Worm (Caenorhabditis elegans) whole organism, late embryonic: ENCODE results near the gene ccf-1.

Source experiments
- C38D4.7 ChIP-seq: fragments of 200-800 bp; sonication (Bioruptor generic); optimal IDR thresholded peaks from 2 replicates; lab custom pipeline; 2018; ENCODE audit warnings: mild to moderate bottlenecking, missing genetic modification characterization, moderate library complexity, missing compliant biosample characterization
- K09A11.1 ChIP-seq: sonication (generic microtip); optimal IDR thresholded peaks from 2 replicates; lab custom pipeline; 2017; ENCODE audit warnings: antibody characterized with exemption, mild to moderate bottlenecking, missing genetic modification characterization, missing compliant biosample characterization; ENCODE audit not compliant: insufficient read depth
- T23F11.4 ChIP-seq: fragments of 200-800 bp; sonication (Bioruptor generic); optimal IDR thresholded peaks from 2 replicates; lab custom pipeline; 2018; ENCODE audit warnings: mild to moderate bottlenecking, missing genetic modification characterization, missing compliant biosample characterization
- Y22D7AL.16 ChIP-seq: sonication (generic microtip); optimal IDR thresholded peaks from 2 replicates; lab custom pipeline; 2016; ENCODE audit warnings: missing genetic modification characterization, missing compliant biosample characterization
- ama-1 ChIP-seq: fragments of 150-350 bp; optimal IDR thresholded peaks from 2 replicates; lab custom pipeline; 2014
- ceh-14 ChIP-seq: sonication (generic microtip); optimal IDR thresholded peaks from 2 replicates; lab custom pipeline; 2016; ENCODE audit warnings: missing genotype, missing genetic modification characterization, missing compliant biosample characterization
- ceh-18 ChIP-seq: sonication (generic microtip); optimal IDR thresholded peaks from 2 replicates; lab custom pipeline; 2016; ENCODE audit warnings: missing genetic modification characterization, missing compliant biosample characterization
- ceh-19 ChIP-seq: fragments of 200-800 bp; sonication (Bioruptor generic); optimal IDR thresholded peaks from 2 replicates; lab custom pipeline; 2018; ENCODE audit warnings: mild to moderate bottlenecking, missing genetic modification characterization, missing compliant biosample characterization
- ceh-31 ChIP-seq: sonication (generic microtip); optimal IDR thresholded peaks from 2 replicates; lab custom pipeline; 2016; ENCODE audit warnings: missing genetic modification characterization, missing compliant biosample characterization
- ceh-45 ChIP-seq: fragments of 200-800 bp; sonication (Bioruptor generic); IDR thresholded peaks from 2 replicates; pipeline ENCODE4 v1.3.6; 2022; ENCODE audit warnings: missing genetic modification reagents, missing genetic modification characterization, missing compliant biosample characterization
- ets-4 ChIP-seq: sonication (generic microtip); optimal IDR thresholded peaks from 2 replicates; lab custom pipeline; 2016; ENCODE audit warnings: missing genetic modification characterization, missing compliant biosample characterization
- fkh-10 ChIP-seq: fragments of 150-350 bp; optimal IDR thresholded peaks from 2 replicates; lab custom pipeline; 2014; ENCODE audit warnings: missing biosample characterization, missing genetic modification reagents, missing genetic modification characterization
- gmeb-2 ChIP-seq: sonication (generic microtip); optimal IDR thresholded peaks from 2 replicates; lab custom pipeline; 2016; ENCODE audit warnings: missing genetic modification characterization, inconsistent platforms, missing compliant biosample characterization
- hlh-15 ChIP-seq: sonication (generic microtip); optimal IDR thresholded peaks from 2 replicates; lab custom pipeline; 2016; ENCODE audit warnings: missing genetic modification characterization, missing compliant biosample characterization
- hlh-30 ChIP-seq: sonication (generic microtip); optimal IDR thresholded peaks from 2 replicates; lab custom pipeline; 2017; ENCODE audit warnings: antibody characterized with exemption, missing genetic modification characterization, missing compliant biosample characterization; ENCODE audit not compliant: insufficient read depth
- lim-6 ChIP-seq: sonication (generic microtip); optimal IDR thresholded peaks from 2 replicates; lab custom pipeline; 2016; ENCODE audit warnings: missing genetic modification characterization, missing compliant biosample characterization
- lin-11 ChIP-seq: fragments of 200-800 bp; sonication (Bioruptor generic); optimal IDR thresholded peaks from 2 replicates; lab custom pipeline; 2018; ENCODE audit warnings: mild to moderate bottlenecking, missing genetic modification characterization, missing compliant biosample characterization
- mec-3 ChIP-seq: sonication (generic microtip); optimal IDR thresholded peaks from 2 replicates; lab custom pipeline; 2016; ENCODE audit warnings: borderline replicate concordance, missing genetic modification characterization, missing compliant biosample characterization
- nfya-1 ChIP-seq: sonication (generic microtip); optimal IDR thresholded peaks from 2 replicates; lab custom pipeline; 2017; ENCODE audit warnings: missing genetic modification characterization, mild to moderate bottlenecking, missing compliant biosample characterization, antibody characterized with exemption, moderate library complexity
- npax-4 ChIP-seq: sonication (generic microtip); optimal IDR thresholded peaks from 2 replicates; lab custom pipeline; 2016; ENCODE audit warnings: missing genetic modification characterization, missing compliant biosample characterization
- pat-9 ChIP-seq: fragments of 200-800 bp; sonication (Bioruptor generic); optimal IDR thresholded peaks from 2 replicates; lab custom pipeline; 2018; ENCODE audit warnings: mild to moderate bottlenecking, missing genetic modification characterization, moderate library complexity, missing compliant biosample characterization
- pha-2 ChIP-seq: sonication (generic microtip); optimal IDR thresholded peaks from 2 replicates; lab custom pipeline; 2017; ENCODE audit warnings: mild to moderate bottlenecking, missing genetic modification characterization, missing compliant biosample characterization
- pha-4 ChIP-seq: fragments of 150-350 bp; optimal IDR thresholded peaks from 2 replicates; lab custom pipeline; 2018; ENCODE audit warnings: missing biosample characterization, missing genetic modification reagents, missing genetic modification characterization
- pros-1 ChIP-seq: fragments of 150-350 bp; optimal IDR thresholded peaks from 2 replicates; lab custom pipeline; 2014; ENCODE audit warnings: missing biosample characterization, missing genetic modification reagents, missing genetic modification characterization
- sdc-2 ChIP-seq: sonication (generic microtip); optimal IDR thresholded peaks from 2 replicates; lab custom pipeline; 2016; ENCODE audit warnings: missing genotype, missing genetic modification characterization, missing compliant biosample characterization
- sox-2 ChIP-seq: fragments of 200-800 bp; sonication (Bioruptor generic); IDR thresholded peaks from 2 replicates; pipeline ENCODE4 v1.3.6; 2022; ENCODE audit warnings: missing genetic modification reagents, missing genetic modification characterization, missing compliant biosample characterization
- unc-3 ChIP-seq, 2 experiments: fragments of 200-800 bp in 1 of 2; sonication (Bioruptor generic) in 1 of 2; sonication (generic microtip) in 1 of 2; conservative IDR thresholded peaks in 1 of 2; optimal IDR thresholded peaks in 1 of 2; 2 replicates each; pipeline versions ENCODE4 v1.3.6 to Lab custom; 2016 to 2022; ENCODE audit warnings: missing compliant biosample characterization in 2 of 2, missing genetic modification characterization in 2 of 2, missing genetic modification reagents in 1 of 2
- unc-86 ChIP-seq: sonication (generic microtip); optimal IDR thresholded peaks from 2 replicates; lab custom pipeline; 2016; ENCODE audit warnings: missing genetic modification characterization, missing compliant biosample characterization
- zip-5 ChIP-seq: sonication (generic microtip); optimal IDR thresholded peaks from 2 replicates; lab custom pipeline; 2016; ENCODE audit warnings: missing genetic modification characterization, missing compliant biosample characterization
- ztf-16 ChIP-seq: sonication (generic microtip); optimal IDR thresholded peaks from 2 replicates; lab custom pipeline; 2017; ENCODE audit warnings: missing genetic modification characterization, missing compliant biosample characterization

The ccf-1 gene

DNA sequence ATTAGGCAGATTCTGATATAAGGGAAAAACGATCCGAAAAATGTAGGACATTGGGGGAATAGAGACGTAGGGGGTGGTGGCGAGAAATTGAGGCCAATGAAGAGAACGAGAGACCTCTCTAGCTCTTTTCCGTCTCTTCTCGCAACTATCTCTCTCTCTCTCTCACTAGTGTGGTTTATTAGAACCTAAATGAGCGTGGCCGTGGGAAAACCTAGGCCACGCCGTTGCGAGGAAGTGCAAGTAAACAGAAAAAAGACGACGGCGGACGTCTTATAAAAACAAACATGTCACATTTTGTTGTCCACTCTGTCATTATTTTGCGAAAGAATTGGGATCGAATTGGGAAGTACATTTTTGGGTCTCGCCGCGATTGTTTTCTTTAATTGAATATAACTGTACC lies 50.0 kb downstream of the ccf-1 start (continued):
- TF ChIP-seq hlh-30 (tag; lab: Kevin White, UChicago) (peak; percentile 19), T23F11.4 (no peak), ceh-18 (tag; lab: Kevin White, UChicago) (peak; percentile 68), mec-3 (tag; lab: Kevin White, UChicago) (peak; percentile 62), sox-2 (GFP tag; lab: Robert Waterston, UW) (no peak), sdc-2 (tag; lab: Kevin White, UChicago) (peak; percentile 32), ztf-16 (no peak), npax-4 (no peak), lim-6 (tag; lab: Kevin White, UChicago) (peak; percentile 57), ceh-19 (GFP tag; lab: Kevin White, UChicago) (peak; percentile 49), unc-3 (GFP tag; conservative IDR thresholded peaks at IDR 0.05; lab: Robert Waterston, UW) (no peak), unc-3 (tag; optimal IDR thresholded peaks at IDR 0.05; lab: Kevin White, UChicago) (no peak), unc-86 (tag; lab: Kevin White, UChicago) (no peak), pha-2 (tag; lab: Kevin White, UChicago) (peak; percentile 56), Y22D7AL.16 (tag; lab: Kevin White, UChicago) (no peak), C38D4.7 (GFP tag; lab: Kevin White, UChicago) (peak; percentile 12), fkh-10 (GFP tag; lab: Kevin White, UChicago) (no peak), ceh-31 (tag; lab: Kevin White, UChicago) (peak; percentile 98), K09A11.1 (tag; lab: Kevin White, UChicago) (no peak), lin-11 (tag; lab: Kevin White, UChicago) (no peak), zip-5 (tag; lab: Kevin White, UChicago) (peak; percentile 29)

DNA sequence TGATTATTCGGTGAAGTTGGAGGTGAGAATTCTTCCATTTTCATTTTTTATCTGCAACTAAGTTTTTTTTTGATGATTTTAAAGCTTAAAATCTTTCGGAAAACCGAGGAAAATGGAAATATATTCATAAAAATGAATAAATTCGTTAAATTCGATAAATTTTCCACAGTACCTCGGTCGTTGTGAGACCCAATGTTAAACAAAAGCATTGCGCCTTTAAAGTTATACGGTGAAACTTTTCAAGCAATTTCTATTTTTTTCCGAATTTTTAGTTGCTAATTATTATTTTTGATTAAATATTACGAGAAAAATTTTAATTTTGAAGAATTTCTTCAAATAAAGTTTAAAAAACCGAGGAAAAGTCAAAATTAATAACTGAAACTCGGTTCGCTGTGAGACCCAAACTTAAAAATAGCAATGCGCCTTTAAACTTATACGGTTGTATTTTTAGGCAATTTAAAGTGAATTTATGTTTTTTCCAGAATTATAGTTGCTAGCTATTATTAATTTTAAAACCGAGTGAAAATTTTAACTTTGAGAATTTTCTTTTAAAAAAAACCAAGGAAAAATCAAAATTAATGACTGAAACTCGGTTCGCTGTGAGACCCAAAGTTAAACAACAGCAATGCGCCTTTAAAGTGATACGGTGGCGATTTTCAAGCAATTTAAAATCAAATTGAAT lies 50.7 kb downstream of the ccf-1 start, which contains the start of gene taf-12:
Gene taf-12, minus strand, starts transcription at position 51 of the 682 bp plus-strand sequence.
- no peak for TF ChIP-seq sox-2 (GFP tag; lab: Robert Waterston, UW)
- TF ChIP-seq pha-4: no peak
- TF ChIP-seq C38D4.7 (GFP tag; lab: Kevin White, UChicago): no peak
- no peak for TF ChIP-seq pros-1 (tag; lab: Kevin White, UChicago)
- no peak for TF ChIP-seq ceh-45 (GFP tag; lab: Robert Waterston, UW)
- TF ChIP-seq nfya-1: no peak
- no peak for TF ChIP-seq gmeb-2 (tag; lab: Kevin White, UChicago)
- no peak for TF ChIP-seq pat-9
- TF ChIP-seq ceh-14 (tag; lab: Kevin White, UChicago): no peak
- no peak for TF ChIP-seq lim-6 (tag; lab: Kevin White, UChicago)
- TF ChIP-seq lin-11 (tag; lab: Kevin White, UChicago): no peak
- TF ChIP-seq hlh-15: no peak
- TF ChIP-seq mec-3 (tag; lab: Kevin White, UChicago): no peak
- TF ChIP-seq ets-4 (tag; lab: Kevin White, UChicago): no peak
- TF ChIP-seq ama-1 (lab: Kevin White, UChicago): no peak
- TF ChIP-seq ceh-19 (GFP tag; lab: Kevin White, UChicago): no peak
